Fruit fly (Drosophila melanogaster): ENCODE data around the gene GCC185.

dm6 chr3R:11964000-11964399 is 46.6 kb upstream of the GCC185 start:
- TF ChIP-seq usp (GFP tag; optimal IDR thresholded peaks at IDR 0.05) (no peak), CG8478 (optimal IDR thresholded peaks at IDR 0.05) (no peak), Dll (optimal IDR thresholded peaks at IDR 0.05) (no peak), psq (optimal IDR thresholded peaks at IDR 0.05) (no peak), pan (optimal IDR thresholded peaks at IDR 0.05) (no peak), EcR (GFP tag; optimal IDR thresholded peaks at IDR 0.05) (no peak)

Measured in whole organism.